Worm (Caenorhabditis elegans) whole organism, L3 larva: ENCODE results near the gene srw-122.
"Not testable (repeated sequence)": the region's sequence is repeated elsewhere in the genome, so short reads cannot be mapped to it uniquely, and the experiment has no call there.

Experiments used
- aly-2 ChIP-seq: fragments of 150-350 bp; optimal IDR thresholded peaks from 2 replicates; lab custom pipeline; 2014; ENCODE audit warnings: missing biosample characterization, missing genetic modification characterization
- ama-1 ChIP-seq: fragments of 150-350 bp; optimal IDR thresholded peaks from 2 replicates; lab custom pipeline; 2018
- ceh-16 ChIP-seq: sonication (generic microtip); optimal IDR thresholded peaks from 2 replicates; lab custom pipeline; 2017; ENCODE audit warnings: missing biosample characterization, missing genetic modification characterization
- ceh-28 ChIP-seq: fragments of 150-350 bp; optimal IDR thresholded peaks from 2 replicates; lab custom pipeline; 2014; ENCODE audit warnings: missing biosample characterization, missing genetic modification reagents, missing genetic modification characterization
- ceh-82 ChIP-seq: fragments of 150-350 bp; optimal IDR thresholded peaks from 2 replicates; lab custom pipeline; 2014; ENCODE audit warnings: missing biosample characterization, missing genetic modification characterization
- ceh-9 ChIP-seq: sonication (generic microtip); optimal IDR thresholded peaks from 2 replicates; lab custom pipeline; 2018; ENCODE audit warnings: missing biosample characterization, missing genetic modification characterization
- daf-12 ChIP-seq: fragments of 150-350 bp; optimal IDR thresholded peaks from 2 replicates; lab custom pipeline; 2014; ENCODE audit warnings: missing biosample characterization, missing genetic modification reagents, missing genetic modification characterization
- egl-5 ChIP-seq: fragments of 150-350 bp; optimal IDR thresholded peaks from 2 replicates; lab custom pipeline; 2017; ENCODE audit warnings: missing biosample characterization, missing genetic modification reagents, missing genetic modification characterization, inconsistent platforms
- elt-1 ChIP-seq: fragments of 150-350 bp; optimal IDR thresholded peaks from 2 replicates; lab custom pipeline; 2014; ENCODE audit warnings: missing biosample characterization, missing genetic modification characterization
- elt-2 ChIP-seq: sonication (generic microtip); optimal IDR thresholded peaks from 2 replicates; lab custom pipeline; 2016; ENCODE audit warnings: missing genetic modification reagents, mild to moderate bottlenecking, missing genetic modification characterization, missing compliant biosample characterization
- elt-3 ChIP-seq, 3 experiments: fragments of 150-350 bp in 1 of 3; sonication (generic microtip) in 2 of 3; optimal IDR thresholded peaks; 2 replicates in 2 of 3; 4 replicates in 1 of 3; lab custom pipeline; 2014 to 2017; ENCODE audit warnings: missing biosample characterization in 3 of 3, missing genetic modification characterization in 3 of 3
- fkh-10 ChIP-seq: sonication (generic microtip); optimal IDR thresholded peaks from 2 replicates; lab custom pipeline; 2017; ENCODE audit warnings: missing biosample characterization, missing genetic modification reagents, missing genetic modification characterization
- fos-1 ChIP-seq: fragments of 150-350 bp; optimal IDR thresholded peaks from 2 replicates; lab custom pipeline; 2014; ENCODE audit warnings: missing biosample characterization, missing genetic modification characterization
- jun-1 ChIP-seq: fragments of 150-350 bp; optimal IDR thresholded peaks from 2 replicates; lab custom pipeline; 2014; ENCODE audit warnings: missing biosample characterization, missing genetic modification reagents, missing genetic modification characterization
- lin-15B ChIP-seq: fragments of 150-350 bp; optimal IDR thresholded peaks from 2 replicates; lab custom pipeline; 2014; ENCODE audit warnings: missing biosample characterization, missing genetic modification characterization
- lin-39 ChIP-seq: fragments of 150-350 bp; optimal IDR thresholded peaks from 2 replicates; lab custom pipeline; 2018; ENCODE audit warnings: missing biosample characterization, missing genetic modification reagents, missing genetic modification characterization
- lsy-12 ChIP-seq: sonication (generic microtip); optimal IDR thresholded peaks from 2 replicates; lab custom pipeline; 2016; ENCODE audit warnings: mild to moderate bottlenecking, missing genetic modification characterization, missing compliant biosample characterization
- mml-1 ChIP-seq: fragments of 150-350 bp; sonication (generic microtip); optimal IDR thresholded peaks from 3 replicates; lab custom pipeline; 2014; ENCODE audit warnings: missing biosample characterization, missing genetic modification characterization
- nfya-1 ChIP-seq: sonication (generic microtip); optimal IDR thresholded peaks from 2 replicates; lab custom pipeline; 2017; ENCODE audit warnings: missing genetic modification characterization, mild to moderate bottlenecking, missing compliant biosample characterization, antibody characterized with exemption, moderate library complexity; ENCODE audit not compliant: insufficient read depth
- nhr-23 ChIP-seq: fragments of 150-350 bp; optimal IDR thresholded peaks from 2 replicates; lab custom pipeline; 2014; ENCODE audit warnings: missing biosample characterization, missing genetic modification reagents, missing genetic modification characterization
- nhr-28 ChIP-seq: fragments of 150-350 bp; optimal IDR thresholded peaks from 2 replicates; lab custom pipeline; 2014; ENCODE audit warnings: missing biosample characterization, missing genetic modification characterization
- nhr-76 ChIP-seq: fragments of 150-350 bp; sonication (generic microtip); optimal IDR thresholded peaks from 5 replicates; lab custom pipeline; 2014; ENCODE audit warnings: missing biosample characterization, missing genetic modification characterization
- nhr-77 ChIP-seq: fragments of 150-350 bp; optimal IDR thresholded peaks from 2 replicates; lab custom pipeline; 2014; ENCODE audit warnings: missing biosample characterization, missing genetic modification characterization
- pha-4 ChIP-seq: fragments of 150-350 bp; optimal IDR thresholded peaks from 2 replicates; lab custom pipeline; 2014; ENCODE audit warnings: missing biosample characterization, missing genetic modification reagents, missing genetic modification characterization
- sea-2 ChIP-seq: fragments of 150-350 bp; sonication (generic microtip); optimal IDR thresholded peaks from 4 replicates; lab custom pipeline; 2014; ENCODE audit warnings: missing biosample characterization, missing genetic modification reagents, missing genetic modification characterization
- skn-1 ChIP-seq: fragments of 150-350 bp; optimal IDR thresholded peaks from 2 replicates; lab custom pipeline; 2014; ENCODE audit warnings: missing biosample characterization, missing genetic modification characterization
- snpc-4 ChIP-seq: fragments of 150-350 bp; optimal IDR thresholded peaks from 2 replicates; lab custom pipeline; 2014; ENCODE audit warnings: missing biosample characterization, missing genetic modification characterization
- tbx-2 ChIP-seq: sonication (generic microtip); optimal IDR thresholded peaks from 2 replicates; lab custom pipeline; 2016; ENCODE audit warnings: mild to moderate bottlenecking, missing genetic modification characterization, missing compliant biosample characterization
- unc-62 ChIP-seq: fragments of 150-350 bp; sonication (generic microtip); optimal IDR thresholded peaks from 4 replicates; lab custom pipeline; 2014; ENCODE audit warnings: missing biosample characterization, missing genetic modification reagents, missing genetic modification characterization
- zag-1 ChIP-seq: fragments of 150-350 bp; optimal IDR thresholded peaks from 2 replicates; lab custom pipeline; 2014; ENCODE audit warnings: missing biosample characterization, missing genetic modification characterization
- ztf-11 ChIP-seq: fragments of 150-350 bp; optimal IDR thresholded peaks from 2 replicates; lab custom pipeline; 2014; ENCODE audit warnings: missing biosample characterization, missing genetic modification characterization
- ztf-4 ChIP-seq: fragments of 150-350 bp; optimal IDR thresholded peaks from 2 replicates; lab custom pipeline; 2014; ENCODE audit warnings: missing biosample characterization, missing genetic modification characterization

Gene srw-122

DNA sequence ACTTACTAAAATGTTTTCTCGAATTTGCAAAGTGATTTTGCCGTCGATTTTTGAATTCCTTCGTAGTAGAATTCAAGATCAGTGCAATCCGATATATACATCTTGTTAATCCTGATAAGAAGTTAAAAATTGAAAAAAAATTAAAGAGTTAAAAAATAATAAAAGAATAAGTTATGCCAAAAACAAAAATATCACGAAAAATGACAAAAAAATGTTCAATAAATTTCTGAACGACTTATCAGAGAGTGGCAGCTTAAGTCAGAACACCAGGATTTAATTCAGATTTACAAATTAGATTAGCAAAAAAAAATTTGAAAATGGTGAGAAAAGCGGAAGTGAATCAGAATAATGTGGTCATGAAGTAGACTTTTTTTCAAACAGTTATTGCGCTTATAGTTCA, 23.3 kb upstream of the srw-122 start, which contains the start of gene srw-123:
Gene srw-123, minus strand, starts transcription at position 101 of the 400 bp plus-strand sequence.
- TF ChIP-seq nhr-23; egl-5 (tag; lab: Kevin White, UChicago); nfya-1 (tag; lab: Kevin White, UChicago): not testable (repeated sequence)

- TF ChIP-seq jun-1 (tag; lab: Kevin White, UChicago): no peak
- TF ChIP-seq zag-1 (tag; lab: Kevin White, UChicago): no peak
- no peak for TF ChIP-seq egl-5 (tag; lab: Kevin White, UChicago)
- no peak for TF ChIP-seq ceh-28 (tag; lab: Kevin White, UChicago)
- TF ChIP-seq elt-2 (tag; lab: Kevin White, UChicago): no peak
- no peak for TF ChIP-seq nhr-76 (tag; lab: Kevin White, UChicago)
- no peak for TF ChIP-seq fkh-10 (GFP tag; lab: Kevin White, UChicago)
- no peak for TF ChIP-seq lin-39 (tag; lab: Kevin White, UChicago)
- no peak for TF ChIP-seq sea-2
- TF ChIP-seq elt-3 (tag; optimal IDR thresholded peaks at IDR 0.05; lab: Kevin White, UChicago): no peak
- TF ChIP-seq ama-1 (lab: Kevin White, UChicago): no peak
- TF ChIP-seq skn-1 (tag; lab: Kevin White, UChicago): no peak
- TF ChIP-seq ztf-4 (tag; lab: Kevin White, UChicago): no peak
These were observed 19.5 kb upstream of the srw-122 start, which contains the start of gene srw-129 for ce11 chrV:2971307-2971999. srw-129 (plus strand) TSS chrV:2971949.

DNA sequence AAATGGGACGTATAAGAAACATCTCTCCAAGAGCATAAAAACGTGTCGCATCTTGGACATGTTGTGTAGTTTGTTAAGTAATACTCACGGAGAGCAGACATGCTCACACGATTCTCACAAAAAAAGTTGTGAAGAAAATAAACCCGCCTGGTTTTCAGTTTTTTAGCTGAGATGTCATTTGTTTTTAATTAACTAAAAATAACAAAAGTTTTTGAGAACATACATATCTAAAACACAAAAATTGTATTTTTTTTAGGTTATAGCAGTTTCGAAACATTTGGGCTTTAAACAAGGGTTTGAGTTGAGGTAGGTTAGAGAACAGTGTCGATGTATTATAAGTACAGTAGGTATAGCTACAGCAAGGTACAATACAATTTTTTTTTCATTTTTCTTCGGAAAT, 12.8 kb upstream of the srw-122 start, which contains the start of gene srh-88:
Gene srh-88, minus strand, starts transcription at position 101 of the 400 bp plus-strand sequence.
- TF ChIP-seq lin-39 (tag; lab: Kevin White, UChicago) (no peak), skn-1 (tag; lab: Kevin White, UChicago) (no peak), mml-1 (tag; lab: Kevin White, UChicago) (no peak), unc-62 (GFP tag; lab: Kevin White, UChicago) (no peak), tbx-2 (tag; lab: Kevin White, UChicago) (no peak)

ce11 chrV:2962960-2963359, 11.0 kb upstream of the srw-122 start, which contains the start of gene srw-138:
srw-138 (minus strand) TSS chrV:2963060.
- TF ChIP-seq lsy-12 (tag; lab: Kevin White, UChicago): no peak

DNA sequence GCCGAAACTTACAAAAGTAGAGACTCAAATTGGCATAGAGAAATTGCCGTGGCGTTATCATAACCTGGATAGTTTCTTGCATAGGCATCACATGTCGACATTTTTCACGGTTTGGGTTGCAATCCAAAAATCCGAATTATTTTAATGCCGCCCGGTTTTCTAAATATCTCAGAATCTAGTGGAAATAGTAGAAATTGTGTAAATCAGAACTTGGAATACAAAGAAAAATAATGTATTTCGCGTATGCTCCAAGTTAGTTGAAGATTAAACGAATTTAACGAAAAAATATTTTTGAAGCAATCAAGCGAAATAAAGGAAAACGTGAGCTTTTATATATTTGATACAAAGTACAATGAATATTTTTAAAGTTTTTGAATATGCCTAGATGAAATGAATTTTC, 8.9 kb upstream of the srw-122 start, which contains the start of gene srw-144:
Gene srw-144, minus strand, starts transcription at position 101 of the 400 bp plus-strand sequence.
- TF ChIP-seq mml-1 (tag; lab: Kevin White, UChicago) (no peak), nhr-77 (tag; lab: Kevin White, UChicago) (no peak), ceh-82 (tag; lab: Kevin White, UChicago) (no peak), fos-1 (tag; lab: Kevin White, UChicago) (no peak), ztf-11 (tag; lab: Kevin White, UChicago) (no peak), nhr-76 (tag; lab: Kevin White, UChicago) (no peak), egl-5 (tag; lab: Kevin White, UChicago) (no peak), ceh-16 (no peak), nhr-28 (tag; lab: Kevin White, UChicago) (no peak), ama-1 (lab: Kevin White, UChicago) (no peak), ceh-9 (tag; lab: Kevin White, UChicago) (no peak), daf-12 (no peak)

- no peak for TF ChIP-seq lin-15B
- no peak for TF ChIP-seq aly-2
- no peak for TF ChIP-seq pha-4 (tag; lab: Kevin White, UChicago)
- TF ChIP-seq zag-1 (tag; lab: Kevin White, UChicago): no peak
- no peak for TF ChIP-seq snpc-4 (tag; lab: Kevin White, UChicago)
- TF ChIP-seq daf-12: no peak
- TF ChIP-seq elt-1: no peak
These were observed 6.2 kb upstream of the srw-122 start, which contains the start of gene srw-142 for ce11 chrV:2958202-2958601. srw-142 (minus strand) TSS chrV:2958302.
